Fruit fly (Drosophila melanogaster): Measurements from ENCODE around the gene CG12155.

The CG12155 gene

dm6 chrX:7705175-7706097 is 23.1 kb upstream of the CG12155 start (continued):
- TF ChIP-seq Stat92E (GFP tag; optimal IDR thresholded peaks at IDR 0.05) (peak in 1 of 3 experiments; percentile 71), Hsf (GFP tag; optimal IDR thresholded peaks at IDR 0.05) (peak; percentile 90), pnt (GFP tag; optimal IDR thresholded peaks at IDR 0.05) (peak; percentile 74), CG9876 (GFP tag; optimal IDR thresholded peaks at IDR 0.05) (peak; percentile 51), CG31365 (tag; optimal IDR thresholded peaks at IDR 0.05) (peak; percentile 65), CG11247 (GFP tag; IDR thresholded peaks at IDR 0.05) (peak; percentile 69; the same call in 1 of the 2 replicates), sd (tag; optimal IDR thresholded peaks at IDR 0.05) (peak; percentile 89), CG10979 (tag; optimal IDR thresholded peaks at IDR 0.05) (peak; percentile 96), PHDP (tag; optimal IDR thresholded peaks at IDR 0.05) (peak; percentile 95), CG14667 (GFP tag; IDR thresholded peaks at IDR 0.05) (peak; percentile 78), pho (GFP tag; optimal IDR thresholded peaks at IDR 0.05) (peak; percentile 83), Doc3 (GFP tag; IDR thresholded peaks at IDR 0.05; ENCODE audit: partially characterized antibody) (no peak), emc (GFP tag; optimal IDR thresholded peaks at IDR 0.05) (peak; percentile 49), toy (GFP tag; IDR thresholded peaks at IDR 0.05) (peak; percentile 48; the same call in 1 of the 2 replicates), Dfd (GFP tag; optimal IDR thresholded peaks at IDR 0.05) (no peak), E2f2 (GFP tag; IDR thresholded peaks at IDR 0.05) (peak; percentile 64; the same call in 1 of the 2 replicates), CG42726 (GFP tag; IDR thresholded peaks at IDR 0.05; ENCODE audit: partially characterized antibody) (no peak), jumu (GFP tag; optimal IDR thresholded peaks at IDR 0.05) (peak; percentile 75), Fer3 (tag; optimal IDR thresholded peaks at IDR 0.05) (peak; percentile 91), yki (optimal IDR thresholded peaks at IDR 0.05) (peak; percentile 78), CG17361 (GFP tag; IDR thresholded peaks at IDR 0.05) (peak; percentile 99), CG12391 (tag; optimal IDR thresholded peaks at IDR 0.05) (peak; percentile 96), Asciz (GFP tag; optimal IDR thresholded peaks at IDR 0.05) (peak; percentile 91), trem (tag; optimal IDR thresholded peaks at IDR 0.05) (peak; percentile 89), fu2 (GFP tag; optimal IDR thresholded peaks at IDR 0.05) (peak; percentile 81), sqz (GFP tag; optimal IDR thresholded peaks at IDR 0.05) (peak; percentile 26), CG12236 (GFP tag; optimal IDR thresholded peaks at IDR 0.05) (no peak), hb (GFP tag; IDR thresholded peaks at IDR 0.05; ENCODE audit: partially characterized antibody) (no peak), ken (GFP tag; IDR thresholded peaks at IDR 0.05) (peak; percentile 76; the same call in 2 of the 3 replicates), Bgb (GFP tag; IDR thresholded peaks at IDR 0.05; ENCODE audit: partially characterized antibody) (no peak), unc-4 (GFP tag; IDR thresholded peaks at IDR 0.05; ENCODE audit: partially characterized antibody) (no peak), her (GFP tag; optimal IDR thresholded peaks at IDR 0.05) (peak; percentile 48), CG9932 (GFP tag; IDR thresholded peaks at IDR 0.05) (peak; percentile 90), Fer1 (GFP tag; optimal IDR thresholded peaks at IDR 0.05) (peak; percentile 95), tgo (GFP tag; IDR thresholded peaks at IDR 0.05) (peak; percentile 84), ham (GFP tag; IDR thresholded peaks at IDR 0.05) (peak; percentile 66; the same call in 1 of the 2 replicates), HLH54F (GFP tag; optimal IDR thresholded peaks at IDR 0.05) (peak; percentile 86), abd-A (tag; optimal IDR thresholded peaks at IDR 0.05) (peak; percentile 26), lov (optimal IDR thresholded peaks at IDR 0.05) (no peak), lov (GFP tag; IDR thresholded peaks at IDR 0.05) (no peak), CG6272 (GFP tag; IDR thresholded peaks at IDR 0.05) (peak; percentile 78), HLH3B (GFP tag; IDR thresholded peaks at IDR 0.05) (peak; percentile 70), gfzf (GFP tag; optimal IDR thresholded peaks at IDR 0.05) (no peak), chif (GFP tag; optimal IDR thresholded peaks at IDR 0.05) (peak; percentile 74 to 84), run (tag; optimal IDR thresholded peaks at IDR 0.05) (peak; percentile 92), GATAe (GFP tag; conservative IDR thresholded peaks at IDR 0.05) (peak; percentile 53; the same call in 1 of the 2 replicates), eyg (GFP tag; optimal IDR thresholded peaks at IDR 0.05) (peak; percentile 22), Trl (optimal IDR thresholded peaks at IDR 0.05) (peak; percentile 88 to 91), Trl (GFP tag; optimal IDR thresholded peaks at IDR 0.05) (peak; percentile 42)

Data from whole organism, embryonic.